Fruit fly (Drosophila melanogaster): ENCODE measurements around the gene CG31380.

Gene CG31380

DNA sequence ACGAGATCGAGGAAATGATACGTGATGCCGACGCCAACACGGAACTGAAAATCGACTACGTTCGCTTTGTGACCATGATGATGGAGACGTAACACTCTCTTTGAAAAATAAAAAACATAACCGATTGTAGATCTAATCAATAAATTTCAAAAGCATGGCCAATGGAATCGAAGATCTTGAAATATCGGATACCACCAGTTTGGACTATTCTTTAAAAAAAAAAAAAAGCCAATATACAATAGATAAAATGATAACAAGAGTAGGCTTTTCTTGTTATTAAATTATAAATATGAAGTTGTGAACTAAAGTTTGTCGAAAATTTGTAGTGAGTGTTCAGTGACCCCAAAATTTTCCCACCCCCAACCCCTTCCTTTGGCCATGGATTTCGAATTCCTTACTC, 22.4 kb upstream of the CG31380 start, which contains the start of the genes Acam and CG17770:
Acam (plus strand) TSS at position 301 of the 400 bp plus-strand sequence.
CG17770 (plus strand) TSS at position 301 of the 400 bp plus-strand sequence.
- TF ChIP-seq Pif1B (GFP tag; optimal IDR thresholded peaks at IDR 0.05) (no peak), CG4496 (GFP tag; IDR thresholded peaks at IDR 0.05) (no peak), CG9948 (tag; optimal IDR thresholded peaks at IDR 0.05) (no peak), CG17806 (tag; optimal IDR thresholded peaks at IDR 0.05) (no peak), gl (tag; optimal IDR thresholded peaks at IDR 0.05) (no peak), D1 (tag; optimal IDR thresholded peaks at IDR 0.05) (no peak), CG12605 (GFP tag; IDR thresholded peaks at IDR 0.05) (no peak), CG14655 (GFP tag; optimal IDR thresholded peaks at IDR 0.05) (no peak)

DNA sequence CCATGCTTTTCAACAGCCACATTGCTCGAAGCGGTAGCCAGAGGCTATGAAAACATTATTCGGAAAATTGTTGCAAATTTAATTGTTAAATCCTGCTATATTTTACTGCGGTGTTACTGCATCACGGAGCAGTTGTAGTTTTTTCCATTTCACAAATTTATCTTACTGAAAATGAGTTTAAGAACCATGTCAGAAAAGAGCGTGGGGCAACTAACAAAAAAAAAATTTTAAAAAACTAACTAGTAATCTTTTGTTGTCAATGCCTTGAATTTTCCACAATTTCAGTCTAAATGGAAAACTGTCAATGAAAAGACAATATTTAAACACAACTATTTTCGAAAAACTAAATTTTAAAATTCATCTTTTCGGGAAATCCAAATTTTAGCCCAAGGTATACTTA, 21.5 kb upstream of the CG31380 start, which contains the start of gene CG5024:
CG5024 (plus strand) TSS at position 301 of the 400 bp plus-strand sequence.
- no peak for TF ChIP-seq CG14655 (GFP tag; optimal IDR thresholded peaks at IDR 0.05)
- TF ChIP-seq Pif1A (GFP tag; optimal IDR thresholded peaks at IDR 0.05): no peak
- TF ChIP-seq CG4496 (GFP tag; IDR thresholded peaks at IDR 0.05): no peak
- TF ChIP-seq CG8159 (tag; optimal IDR thresholded peaks at IDR 0.05): no peak
- no peak for TF ChIP-seq CG17806 (tag; optimal IDR thresholded peaks at IDR 0.05)
- TF ChIP-seq CG10348 (GFP tag; IDR thresholded peaks at IDR 0.05): no peak
- no peak for TF ChIP-seq Ets98B (GFP tag; IDR thresholded peaks at IDR 0.05)
- no peak for TF ChIP-seq CG8301 (tag; optimal IDR thresholded peaks at IDR 0.05)
- no peak for TF ChIP-seq D1 (tag; optimal IDR thresholded peaks at IDR 0.05)
- TF ChIP-seq rn (GFP tag; IDR thresholded peaks at IDR 0.05): no peak

DNA sequence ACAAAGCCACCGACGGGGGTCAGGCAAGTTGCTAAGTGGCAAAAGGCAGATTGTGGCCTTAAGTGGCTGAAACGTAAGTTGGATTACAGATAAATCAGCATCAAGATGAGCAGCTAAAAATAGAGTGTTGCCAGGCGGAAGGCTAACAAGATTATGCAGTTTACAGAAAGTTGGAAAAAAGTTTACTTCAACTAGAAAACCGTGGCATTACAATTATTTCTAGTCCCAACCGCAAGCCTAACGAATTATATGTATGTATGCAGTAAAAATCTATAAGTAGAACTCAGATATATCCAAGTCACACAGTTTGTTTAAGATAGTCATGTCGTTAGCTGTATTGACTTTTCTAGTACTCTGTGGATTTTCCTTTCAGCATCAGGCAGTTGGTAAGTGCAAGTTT, 16.9 kb upstream of the CG31380 start, which contains the start of gene BG642167:
BG642167 (plus strand) TSS at position 301 of the 400 bp plus-strand sequence.
- TF ChIP-seq CG8301 (tag; optimal IDR thresholded peaks at IDR 0.05) (no peak), fd96Ca (GFP tag; IDR thresholded peaks at IDR 0.05) (no peak), CG14655 (GFP tag; optimal IDR thresholded peaks at IDR 0.05) (no peak), Pif1A (GFP tag; optimal IDR thresholded peaks at IDR 0.05) (no peak), CG10348 (GFP tag; IDR thresholded peaks at IDR 0.05) (no peak), CG15710 (tag; optimal IDR thresholded peaks at IDR 0.05) (no peak), Pif1B (GFP tag; optimal IDR thresholded peaks at IDR 0.05) (no peak), Ets98B (GFP tag; IDR thresholded peaks at IDR 0.05) (no peak), CG9948 (tag; optimal IDR thresholded peaks at IDR 0.05) (no peak), CG32121 (GFP tag; IDR thresholded peaks at IDR 0.05) (no peak), gl (tag; optimal IDR thresholded peaks at IDR 0.05) (no peak), CG17806 (tag; optimal IDR thresholded peaks at IDR 0.05) (no peak), CG4496 (GFP tag; IDR thresholded peaks at IDR 0.05) (no peak), CG34367 (tag; optimal IDR thresholded peaks at IDR 0.05) (no peak), CG12605 (GFP tag; IDR thresholded peaks at IDR 0.05) (no peak), Snoo (tag; optimal IDR thresholded peaks at IDR 0.05) (no peak), EcR (GFP tag; optimal IDR thresholded peaks at IDR 0.05) (no peak), rn (GFP tag; IDR thresholded peaks at IDR 0.05) (no peak), CG13204 (GFP tag; optimal IDR thresholded peaks at IDR 0.05) (no peak), D1 (tag; optimal IDR thresholded peaks at IDR 0.05) (no peak)

DNA sequence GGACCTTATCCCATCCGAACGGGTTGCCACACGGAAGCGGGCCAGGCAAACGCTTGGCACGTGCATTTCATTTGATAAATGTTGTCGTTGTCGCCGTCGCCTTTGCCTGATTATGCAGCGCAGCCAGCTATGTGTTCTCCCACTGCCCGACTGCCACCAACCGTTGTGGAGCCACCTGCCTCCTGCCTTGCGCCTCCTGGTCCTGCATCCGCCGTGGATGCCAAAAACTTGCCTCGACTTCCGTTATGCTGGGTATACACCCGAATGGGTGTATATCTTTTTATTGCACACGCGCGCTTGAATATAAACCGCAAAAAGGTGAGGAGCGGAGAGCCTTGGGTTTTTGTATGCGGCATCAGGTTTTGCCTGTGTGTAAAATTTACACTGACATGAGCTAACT, 2.6 kb upstream of the CG31380 start:
- TF ChIP-seq CG34367 (tag; optimal IDR thresholded peaks at IDR 0.05): no peak
- TF ChIP-seq D1 (tag; optimal IDR thresholded peaks at IDR 0.05): no peak
- TF ChIP-seq fd96Ca (GFP tag; IDR thresholded peaks at IDR 0.05): no peak
- TF ChIP-seq gl (tag; optimal IDR thresholded peaks at IDR 0.05): no peak
- TF ChIP-seq CG32121 (GFP tag; IDR thresholded peaks at IDR 0.05): no peak
- TF ChIP-seq Pif1A (GFP tag; optimal IDR thresholded peaks at IDR 0.05): no peak
- TF ChIP-seq rn (GFP tag; IDR thresholded peaks at IDR 0.05): no peak
- TF ChIP-seq CG14655 (GFP tag; optimal IDR thresholded peaks at IDR 0.05): no peak
- no peak for TF ChIP-seq EcR (GFP tag; optimal IDR thresholded peaks at IDR 0.05)
- TF ChIP-seq CG15710 (tag; optimal IDR thresholded peaks at IDR 0.05): no peak
- no peak for TF ChIP-seq CG10348 (GFP tag; IDR thresholded peaks at IDR 0.05)
- no peak for TF ChIP-seq CG13204 (GFP tag; optimal IDR thresholded peaks at IDR 0.05)
- TF ChIP-seq CG8159 (tag; optimal IDR thresholded peaks at IDR 0.05): no peak
- TF ChIP-seq CG17806 (tag; optimal IDR thresholded peaks at IDR 0.05): no peak
- TF ChIP-seq Snoo (tag; optimal IDR thresholded peaks at IDR 0.05): no peak
- TF ChIP-seq CG4496 (GFP tag; IDR thresholded peaks at IDR 0.05): no peak

DNA sequence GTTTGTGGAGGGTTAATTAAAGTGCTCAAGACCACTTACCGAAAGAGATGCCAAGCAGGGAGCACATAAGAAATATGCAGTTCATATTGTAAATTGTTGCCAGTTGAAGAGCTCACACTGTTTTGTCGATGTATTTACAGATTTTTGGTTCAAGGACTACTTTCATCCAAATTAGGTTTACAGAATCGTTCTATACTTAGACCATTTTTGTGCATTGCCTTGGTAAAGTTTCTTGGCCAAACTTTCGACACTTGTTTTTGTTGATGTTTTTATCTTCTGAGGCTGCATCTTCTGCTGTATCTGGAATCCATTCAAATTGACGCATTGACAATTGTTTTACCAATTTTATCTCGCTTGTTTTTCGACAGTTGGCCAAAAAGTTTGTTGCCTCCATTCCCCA, 1.1 kb upstream of the CG31380 start, which contains the start of gene CG31093:
CG31093 (minus strand) TSS at position 101 of the 400 bp plus-strand sequence.
- TF ChIP-seq rn (GFP tag; IDR thresholded peaks at IDR 0.05): no peak
- no peak for TF ChIP-seq Pif1B (GFP tag; optimal IDR thresholded peaks at IDR 0.05)
- no peak for TF ChIP-seq CG12605 (GFP tag; IDR thresholded peaks at IDR 0.05)
- no peak for TF ChIP-seq CG10348 (GFP tag; IDR thresholded peaks at IDR 0.05)
- no peak for TF ChIP-seq CG8301 (tag; optimal IDR thresholded peaks at IDR 0.05)
- no peak for TF ChIP-seq gl (tag; optimal IDR thresholded peaks at IDR 0.05)
- TF ChIP-seq CG8159 (tag; optimal IDR thresholded peaks at IDR 0.05): no peak
- TF ChIP-seq CG14655 (GFP tag; optimal IDR thresholded peaks at IDR 0.05): no peak
- no peak for TF ChIP-seq Ets98B (GFP tag; IDR thresholded peaks at IDR 0.05)
- TF ChIP-seq fd96Ca (GFP tag; IDR thresholded peaks at IDR 0.05): no peak
- no peak for TF ChIP-seq Snoo (tag; optimal IDR thresholded peaks at IDR 0.05)
- no peak for TF ChIP-seq Pif1A (GFP tag; optimal IDR thresholded peaks at IDR 0.05)
- TF ChIP-seq CG9948 (tag; optimal IDR thresholded peaks at IDR 0.05): no peak
- no peak for TF ChIP-seq EcR (GFP tag; optimal IDR thresholded peaks at IDR 0.05)
- no peak for TF ChIP-seq D1 (tag; optimal IDR thresholded peaks at IDR 0.05)
- no peak for TF ChIP-seq CG34367 (tag; optimal IDR thresholded peaks at IDR 0.05)
- no peak for TF ChIP-seq CG15710 (tag; optimal IDR thresholded peaks at IDR 0.05)

DNA sequence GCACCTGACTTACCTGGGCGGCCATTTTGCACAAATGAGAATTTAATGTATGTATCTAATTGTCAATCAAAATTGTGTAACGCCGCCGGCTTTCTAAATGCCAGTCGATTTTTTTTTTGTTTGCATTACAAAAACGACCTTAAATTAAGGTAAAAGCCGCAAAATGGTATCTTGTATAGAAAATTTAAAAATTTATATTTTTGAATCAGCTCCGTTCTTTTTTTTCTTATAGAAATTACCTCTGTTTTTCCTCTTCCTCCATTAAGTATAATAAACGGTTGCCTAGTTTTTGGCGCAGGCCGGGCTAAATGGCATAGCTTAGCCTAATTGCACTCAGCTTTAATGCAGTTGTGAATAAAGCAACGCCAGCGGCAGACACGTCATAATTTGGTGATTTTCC, 2.1 kb downstream of the CG31380 start, which contains the start of gene CG4960:
CG4960 (minus strand) TSS at position 101 of the 400 bp plus-strand sequence.
- TF ChIP-seq Pif1B (GFP tag; optimal IDR thresholded peaks at IDR 0.05) (no peak), CG17806 (tag; optimal IDR thresholded peaks at IDR 0.05) (no peak)

Data from whole organism, pupa.